Worm (Caenorhabditis elegans): ENCODE measurements around the gene C07H4.1.

Gene C07H4.1

ce11 chrII:9061099-9061498, 32.4 kb downstream of the C07H4.1 start, which contains the start of gene T24B8.3 (continued):
- TF ChIP-seq unc-62 (GFP tag; optimal IDR thresholded peaks at IDR 0.05) = no peak
- no peak for TF ChIP-seq ceh-63 (GFP tag; optimal IDR thresholded peaks at IDR 0.05)
- no peak for TF ChIP-seq fos-1 (tag; optimal IDR thresholded peaks at IDR 0.05)
- TF ChIP-seq ama-1 (optimal IDR thresholded peaks at IDR 0.05) = no peak
- no peak for TF ChIP-seq ceh-90 (tag; optimal IDR thresholded peaks at IDR 0.05)
- TF ChIP-seq mep-1 (tag; optimal IDR thresholded peaks at IDR 0.05) = peak; percentile 54
- TF ChIP-seq nhr-85 (tag) = peak; percentile 83
- no peak for TF ChIP-seq sup-37 (GFP tag; optimal IDR thresholded peaks at IDR 0.05)
- TF ChIP-seq fkh-4 (tag; optimal IDR thresholded peaks at IDR 0.05; ENCODE audit: borderline replicate concordance) = no peak
- peak; percentile 40 for TF ChIP-seq C16A3.4 (tag; optimal IDR thresholded peaks at IDR 0.05)

ce11 chrII:9060332-9060840, 33.1 kb downstream of the C07H4.1 start:
- TF ChIP-seq C16A3.4 (tag; optimal IDR thresholded peaks at IDR 0.05) = peak; percentile 94
- peak; percentile 85 for TF ChIP-seq nhr-85 (tag)
- TF ChIP-seq egl-13 (tag; optimal IDR thresholded peaks at IDR 0.05) = peak; percentile 62
- TF ChIP-seq lin-35 (GFP tag; optimal IDR thresholded peaks at IDR 0.05) = peak; percentile 73 to 86
- peak; percentile 92 for TF ChIP-seq lin-13 (GFP tag; optimal IDR thresholded peaks at IDR 0.05)
- TF ChIP-seq nhr-237 (tag; optimal IDR thresholded peaks at IDR 0.05) = peak; percentile 64
- TF ChIP-seq lin-14 (GFP tag; optimal IDR thresholded peaks at IDR 0.05) = peak; percentile 97
- TF ChIP-seq nhr-77 (tag; optimal IDR thresholded peaks at IDR 0.05) = peak; percentile 90
- peak; percentile 73 for TF ChIP-seq rnt-1 (tag; optimal IDR thresholded peaks at IDR 0.05)
- TF ChIP-seq ceh-90 (tag; optimal IDR thresholded peaks at IDR 0.05) = no peak
- TF ChIP-seq unc-30 (tag; optimal IDR thresholded peaks at IDR 0.05) = no peak
- peak; percentile 58 for TF ChIP-seq snpc-4 (tag; optimal IDR thresholded peaks at IDR 0.05)
- TF ChIP-seq mef-2 (tag; optimal IDR thresholded peaks at IDR 0.05) = no peak
- TF ChIP-seq jun-1 (tag; optimal IDR thresholded peaks at IDR 0.05) = peak; percentile 94
- no peak for TF ChIP-seq nhr-12 (tag; optimal IDR thresholded peaks at IDR 0.05)
- peak; percentile 88 for TF ChIP-seq fos-1 (tag; optimal IDR thresholded peaks at IDR 0.05)
- TF ChIP-seq ets-5 (GFP tag; IDR thresholded peaks at IDR 0.05) = no peak
- TF ChIP-seq fkh-8 (tag; optimal IDR thresholded peaks at IDR 0.05) = peak; percentile 93
- no peak for TF ChIP-seq hlh-17 (GFP tag; optimal IDR thresholded peaks at IDR 0.05; ENCODE audit: borderline replicate concordance)
- TF ChIP-seq Y116A8C.19 (tag; optimal IDR thresholded peaks at IDR 0.05; ENCODE audit: borderline replicate concordance) = no peak
- peak; percentile 31 for TF ChIP-seq irx-1 (tag; optimal IDR thresholded peaks at IDR 0.05)
- peak in 1 of 2 experiments; percentile 83 for TF ChIP-seq ztf-11 (tag; optimal IDR thresholded peaks at IDR 0.05)
- peak; percentile 53 for TF ChIP-seq elt-2 (tag; optimal IDR thresholded peaks at IDR 0.05)
- no peak for TF ChIP-seq C34B4.2 (tag; optimal IDR thresholded peaks at IDR 0.05)
- TF ChIP-seq swsn-7 (tag; optimal IDR thresholded peaks at IDR 0.05) = peak; percentile 91
- TF ChIP-seq sptf-1 (tag; optimal IDR thresholded peaks at IDR 0.05) = no peak
- TF ChIP-seq nhr-76 (tag; optimal IDR thresholded peaks at IDR 0.05) = peak; percentile 91
- no peak for TF ChIP-seq ceh-88 (GFP tag; IDR thresholded peaks at IDR 0.05)
- TF ChIP-seq ceh-63 (GFP tag; optimal IDR thresholded peaks at IDR 0.05) = no peak
- TF ChIP-seq aha-1 (tag; optimal IDR thresholded peaks at IDR 0.05) = peak; percentile 14
- no peak for TF ChIP-seq nhr-11 (tag; optimal IDR thresholded peaks at IDR 0.05)
- peak; percentile 93 for TF ChIP-seq nhr-71 (tag; optimal IDR thresholded peaks at IDR 0.05)
- peak; percentile 90 for TF ChIP-seq nhr-20 (tag; optimal IDR thresholded peaks at IDR 0.05)
- TF ChIP-seq efl-3 (GFP tag; optimal IDR thresholded peaks at IDR 0.05) = no peak
- no peak for TF ChIP-seq alr-1 (tag; optimal IDR thresholded peaks at IDR 0.05; ENCODE audit: borderline replicate concordance)
- TF ChIP-seq ama-1 (optimal IDR thresholded peaks at IDR 0.05) = no peak
- TF ChIP-seq snu-23 (GFP tag; optimal IDR thresholded peaks at IDR 0.05) = peak; percentile 95
- TF ChIP-seq lin-39 (tag; optimal IDR thresholded peaks at IDR 0.05) = no peak
- TF ChIP-seq vab-15 (tag; optimal IDR thresholded peaks at IDR 0.05) = no peak
- peak; percentile 23 for TF ChIP-seq pax-3 (tag; optimal IDR thresholded peaks at IDR 0.05)
- peak; percentile 95 for TF ChIP-seq mep-1 (tag; optimal IDR thresholded peaks at IDR 0.05)
- no peak for TF ChIP-seq zag-1 (tag; optimal IDR thresholded peaks at IDR 0.05)
- no peak for TF ChIP-seq hpl-2 (GFP tag; optimal IDR thresholded peaks at IDR 0.05)
- TF ChIP-seq lsy-2 (tag; optimal IDR thresholded peaks at IDR 0.05) = peak; percentile 77 to 93
- TF ChIP-seq mab-9 (GFP tag; IDR thresholded peaks at IDR 0.05) = no peak; the same call in 1 of the 2 replicates
- TF ChIP-seq tlp-1 (tag; optimal IDR thresholded peaks at IDR 0.05) = no peak
- TF ChIP-seq grh-1 (GFP tag; IDR thresholded peaks at IDR 0.05) = no peak
